Worm (Caenorhabditis elegans) whole organism, L3 larva: ENCODE data around the gene str-125.

ENCODE experiments used
- R02D3.7 ChIP-seq: fragments of 150-350 bp; optimal IDR thresholded peaks from 2 replicates; lab custom pipeline; 2014; ENCODE audit warnings: missing biosample characterization, missing genetic modification characterization
- ZK546.5 ChIP-seq: sonication (generic microtip); optimal IDR thresholded peaks from 2 replicates; lab custom pipeline; 2017; ENCODE audit warnings: missing biosample characterization, missing genetic modification characterization
- aly-2 ChIP-seq: fragments of 150-350 bp; optimal IDR thresholded peaks from 2 replicates; lab custom pipeline; 2014; ENCODE audit warnings: missing biosample characterization, missing genetic modification characterization
- ama-1 ChIP-seq: fragments of 150-350 bp; optimal IDR thresholded peaks from 2 replicates; lab custom pipeline; 2018
- ceh-16 ChIP-seq: sonication (generic microtip); optimal IDR thresholded peaks from 2 replicates; lab custom pipeline; 2017; ENCODE audit warnings: missing biosample characterization, missing genetic modification characterization
- ceh-82 ChIP-seq: fragments of 150-350 bp; optimal IDR thresholded peaks from 2 replicates; lab custom pipeline; 2014; ENCODE audit warnings: missing biosample characterization, missing genetic modification characterization
- daf-12 ChIP-seq: fragments of 150-350 bp; optimal IDR thresholded peaks from 2 replicates; lab custom pipeline; 2014; ENCODE audit warnings: missing biosample characterization, missing genetic modification reagents, missing genetic modification characterization
- egl-27 ChIP-seq: sonication (generic microtip); optimal IDR thresholded peaks from 4 replicates; lab custom pipeline; 2017; ENCODE audit warnings: missing biosample characterization, missing genetic modification reagents, missing genetic modification characterization
- egl-5 ChIP-seq: fragments of 150-350 bp; optimal IDR thresholded peaks from 2 replicates; lab custom pipeline; 2017; ENCODE audit warnings: missing biosample characterization, missing genetic modification reagents, missing genetic modification characterization, inconsistent platforms
- elt-1 ChIP-seq: fragments of 150-350 bp; optimal IDR thresholded peaks from 2 replicates; lab custom pipeline; 2014; ENCODE audit warnings: missing biosample characterization, missing genetic modification characterization
- elt-2 ChIP-seq: sonication (generic microtip); optimal IDR thresholded peaks from 2 replicates; lab custom pipeline; 2016; ENCODE audit warnings: missing genetic modification reagents, mild to moderate bottlenecking, missing genetic modification characterization, missing compliant biosample characterization
- elt-3 ChIP-seq, 3 experiments: fragments of 150-350 bp in 1 of 3; sonication (generic microtip) in 2 of 3; optimal IDR thresholded peaks; 2 replicates in 2 of 3; 4 replicates in 1 of 3; lab custom pipeline; 2014 to 2017; ENCODE audit warnings: missing biosample characterization in 3 of 3, missing genetic modification characterization in 3 of 3
- eor-1 ChIP-seq, 2 experiments: fragments of 150-350 bp; optimal IDR thresholded peaks; 2 replicates each; lab custom pipeline; 2014 to 2018; ENCODE audit warnings: missing biosample characterization in 2 of 2, missing genetic modification characterization in 2 of 2
- fkh-10 ChIP-seq: sonication (generic microtip); optimal IDR thresholded peaks from 2 replicates; lab custom pipeline; 2017; ENCODE audit warnings: missing biosample characterization, missing genetic modification reagents, missing genetic modification characterization
- fkh-2 ChIP-seq: fragments of 150-350 bp; optimal IDR thresholded peaks from 2 replicates; lab custom pipeline; 2014; ENCODE audit warnings: missing biosample characterization, missing genetic modification reagents, missing genetic modification characterization
- fos-1 ChIP-seq: fragments of 150-350 bp; optimal IDR thresholded peaks from 2 replicates; lab custom pipeline; 2014; ENCODE audit warnings: missing biosample characterization, missing genetic modification characterization
- hmg-11 ChIP-seq: sonication (generic microtip); optimal IDR thresholded peaks from 2 replicates; lab custom pipeline; 2016; ENCODE audit warnings: missing genetic modification characterization, missing compliant biosample characterization
- lin-39 ChIP-seq: fragments of 150-350 bp; optimal IDR thresholded peaks from 2 replicates; lab custom pipeline; 2018; ENCODE audit warnings: missing biosample characterization, missing genetic modification reagents, missing genetic modification characterization
- lsy-12 ChIP-seq: sonication (generic microtip); optimal IDR thresholded peaks from 2 replicates; lab custom pipeline; 2016; ENCODE audit warnings: mild to moderate bottlenecking, missing genetic modification characterization, missing compliant biosample characterization
- mdl-1 ChIP-seq: fragments of 150-350 bp; optimal IDR thresholded peaks from 2 replicates; lab custom pipeline; 2014; ENCODE audit warnings: missing biosample characterization, missing genetic modification characterization
- mml-1 ChIP-seq: fragments of 150-350 bp; sonication (generic microtip); optimal IDR thresholded peaks from 3 replicates; lab custom pipeline; 2014; ENCODE audit warnings: missing biosample characterization, missing genetic modification characterization
- nhr-12 ChIP-seq: fragments of 150-350 bp; optimal IDR thresholded peaks from 2 replicates; lab custom pipeline; 2014; ENCODE audit warnings: missing biosample characterization, missing genetic modification characterization
- nhr-23 ChIP-seq: fragments of 150-350 bp; optimal IDR thresholded peaks from 2 replicates; lab custom pipeline; 2014; ENCODE audit warnings: missing biosample characterization, missing genetic modification reagents, missing genetic modification characterization
- nhr-25 ChIP-seq: sonication (generic microtip); optimal IDR thresholded peaks from 2 replicates; lab custom pipeline; 2017; ENCODE audit warnings: missing biosample characterization, missing genetic modification characterization
- nhr-28 ChIP-seq: fragments of 150-350 bp; optimal IDR thresholded peaks from 2 replicates; lab custom pipeline; 2014; ENCODE audit warnings: missing biosample characterization, missing genetic modification characterization
- nhr-43 ChIP-seq: sonication (generic microtip); optimal IDR thresholded peaks from 2 replicates; lab custom pipeline; 2016; ENCODE audit warnings: mild to moderate bottlenecking, missing genetic modification characterization, missing compliant biosample characterization; ENCODE audit not compliant: poor library complexity, severe bottlenecking
- nhr-77 ChIP-seq: fragments of 150-350 bp; optimal IDR thresholded peaks from 2 replicates; lab custom pipeline; 2014; ENCODE audit warnings: missing biosample characterization, missing genetic modification characterization
- pha-4 ChIP-seq: fragments of 150-350 bp; optimal IDR thresholded peaks from 2 replicates; lab custom pipeline; 2014; ENCODE audit warnings: missing biosample characterization, missing genetic modification reagents, missing genetic modification characterization
- pqm-1 ChIP-seq: fragments of 150-350 bp; optimal IDR thresholded peaks from 2 replicates; lab custom pipeline; 2017; ENCODE audit warnings: missing biosample characterization, missing genetic modification characterization, inconsistent platforms
- skn-1 ChIP-seq: fragments of 150-350 bp; optimal IDR thresholded peaks from 2 replicates; lab custom pipeline; 2014; ENCODE audit warnings: missing biosample characterization, missing genetic modification characterization
- unc-39 ChIP-seq: sonication (generic microtip); optimal IDR thresholded peaks from 4 replicates; lab custom pipeline; 2017; ENCODE audit warnings: missing biosample characterization, missing genetic modification characterization
- unc-62 ChIP-seq: fragments of 150-350 bp; sonication (generic microtip); optimal IDR thresholded peaks from 4 replicates; lab custom pipeline; 2014; ENCODE audit warnings: missing biosample characterization, missing genetic modification reagents, missing genetic modification characterization
- zag-1 ChIP-seq: fragments of 150-350 bp; optimal IDR thresholded peaks from 2 replicates; lab custom pipeline; 2014; ENCODE audit warnings: missing biosample characterization, missing genetic modification characterization
- ztf-11 ChIP-seq: fragments of 150-350 bp; optimal IDR thresholded peaks from 2 replicates; lab custom pipeline; 2014; ENCODE audit warnings: missing biosample characterization, missing genetic modification characterization
- ztf-4 ChIP-seq: fragments of 150-350 bp; optimal IDR thresholded peaks from 2 replicates; lab custom pipeline; 2014; ENCODE audit warnings: missing biosample characterization, missing genetic modification characterization

Gene str-125

DNA sequence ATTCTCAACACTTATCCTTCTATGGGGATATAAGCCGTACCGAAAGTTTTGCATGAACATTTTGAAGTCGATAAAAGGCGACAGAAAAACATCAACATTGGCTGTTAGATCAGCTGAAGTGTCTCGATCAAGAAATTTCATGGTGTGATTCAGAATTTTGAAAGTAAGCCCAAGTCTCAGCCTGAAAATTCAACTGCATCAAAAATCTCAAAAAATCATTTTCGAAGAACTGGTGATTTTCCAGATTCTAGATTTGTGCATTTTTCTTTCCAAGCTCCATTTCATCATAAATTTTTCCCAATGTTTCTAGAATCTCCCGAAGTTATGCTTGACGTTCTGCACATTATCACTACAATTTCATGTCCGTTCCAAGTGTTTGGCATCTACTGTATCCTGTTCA is 11.1 kb downstream of the str-125 start, which contains the start of gene srh-255:
Gene srh-255, plus strand, starts transcription at position 301 of the 400 bp plus-strand sequence.
- TF ChIP-seq lin-39 = no peak
- no peak for TF ChIP-seq mdl-1 (tag; lab: Kevin White, UChicago)
- TF ChIP-seq ztf-4 = no peak
- TF ChIP-seq pha-4 (tag; lab: Kevin White, UChicago) = no peak
- TF ChIP-seq fkh-2 (tag; lab: Kevin White, UChicago) = no peak
- TF ChIP-seq ceh-16 (tag; lab: Kevin White, UChicago) = no peak
- no peak for TF ChIP-seq ztf-11 (tag; lab: Kevin White, UChicago)
- no peak for TF ChIP-seq fkh-10 (GFP tag; lab: Kevin White, UChicago)

DNA sequence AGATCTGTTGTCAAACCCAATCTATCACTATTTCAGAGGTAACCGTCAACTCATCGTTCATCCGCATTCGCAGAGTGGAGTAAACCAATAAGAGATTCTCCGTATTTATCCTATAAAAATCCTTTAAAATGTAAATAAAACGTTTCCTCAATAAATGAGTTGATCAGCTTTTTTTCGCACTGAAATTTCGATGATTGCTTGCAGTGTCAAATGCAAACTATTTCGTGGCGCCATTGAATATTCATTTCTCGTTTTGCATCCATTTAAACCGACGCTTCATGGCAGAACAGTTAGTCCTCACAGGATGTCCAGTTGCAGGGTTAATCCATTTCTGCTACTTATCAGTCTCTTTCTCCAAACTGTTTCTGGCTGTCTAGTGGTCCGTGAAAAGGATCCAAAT is 14.2 kb downstream of the str-125 start, which contains the start of gene F28B1.9:
Gene F28B1.9, plus strand, starts transcription at position 301 of the 400 bp plus-strand sequence.
- no peak for TF ChIP-seq ama-1 (lab: Kevin White, UChicago)
- no peak for TF ChIP-seq egl-5 (tag; lab: Kevin White, UChicago)
- TF ChIP-seq fos-1 (tag; lab: Kevin White, UChicago) = no peak
- no peak for TF ChIP-seq elt-1 (tag; lab: Kevin White, UChicago)
- TF ChIP-seq eor-1 (tag; optimal IDR thresholded peaks at IDR 0.05; lab: Kevin White, UChicago) = no peak

DNA sequence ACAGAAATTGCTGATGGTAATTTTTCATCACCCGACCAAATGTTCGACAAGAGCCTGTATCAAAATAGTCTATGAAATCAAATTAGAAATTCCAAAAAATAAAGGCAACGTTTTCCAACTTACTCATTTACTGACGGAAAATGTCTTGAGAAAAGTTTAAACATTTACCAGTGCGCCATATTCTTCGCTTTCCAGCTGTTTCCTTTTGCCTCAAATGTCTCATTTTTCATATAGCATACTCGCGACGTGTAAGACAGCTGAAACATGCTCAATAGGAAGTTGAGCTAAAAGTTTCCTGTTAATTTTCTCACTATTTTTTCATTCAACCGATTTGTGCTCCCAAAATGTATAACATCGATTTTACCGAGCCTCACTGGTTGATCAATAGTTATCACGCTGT is 15.8 kb downstream of the str-125 start, which contains the start of gene sri-66:
Gene sri-66, plus strand, starts transcription at position 301 of the 400 bp plus-strand sequence.
- TF ChIP-seq daf-12 = no peak
- TF ChIP-seq zag-1 = no peak
- TF ChIP-seq skn-1 = no peak
- TF ChIP-seq nhr-12 (tag; lab: Kevin White, UChicago) = no peak
- no peak for TF ChIP-seq egl-5 (tag; lab: Kevin White, UChicago)
- no peak for TF ChIP-seq elt-1 (tag; lab: Kevin White, UChicago)
- TF ChIP-seq ama-1 (lab: Kevin White, UChicago) = no peak
- no peak for TF ChIP-seq fkh-2 (tag; lab: Kevin White, UChicago)
- no peak for TF ChIP-seq aly-2 (tag; lab: Kevin White, UChicago)
- TF ChIP-seq mml-1 (tag; lab: Kevin White, UChicago) = no peak
- no peak for TF ChIP-seq nhr-28 (tag; lab: Kevin White, UChicago)
- no peak for TF ChIP-seq fkh-10 (GFP tag; lab: Kevin White, UChicago)

DNA sequence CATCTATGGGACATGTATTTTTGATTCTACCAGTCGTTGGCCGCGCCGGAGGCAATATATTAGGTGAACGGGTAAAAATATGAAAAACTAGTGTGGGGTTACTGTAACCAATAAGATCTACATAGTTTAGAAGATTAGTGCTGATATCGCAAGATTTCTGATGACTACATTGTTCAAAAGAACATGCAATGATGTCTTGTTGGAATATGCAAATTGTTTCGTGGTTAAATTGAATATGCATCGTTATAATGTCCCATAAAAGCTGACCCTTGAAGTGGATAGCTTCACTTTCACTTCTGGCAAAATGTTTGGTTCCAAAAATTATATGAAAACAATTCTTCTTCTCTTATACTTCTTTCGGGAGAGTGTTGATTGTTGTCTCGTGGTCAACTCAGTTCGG is 31.3 kb downstream of the str-125 start, which contains the start of gene F28B1.2:
Gene F28B1.2, plus strand, starts transcription at position 301 of the 400 bp plus-strand sequence.
- no peak for TF ChIP-seq R02D3.7 (tag; lab: Kevin White, UChicago)
- no peak for TF ChIP-seq ceh-16 (tag; lab: Kevin White, UChicago)
- TF ChIP-seq fkh-10 (GFP tag; lab: Kevin White, UChicago) = no peak
- no peak for TF ChIP-seq nhr-12 (tag; lab: Kevin White, UChicago)
- no peak for TF ChIP-seq unc-39 (tag; lab: Kevin White, UChicago)
- no peak for TF ChIP-seq egl-27
- no peak for TF ChIP-seq lsy-12 (tag; lab: Kevin White, UChicago)
- TF ChIP-seq elt-3 (tag; optimal IDR thresholded peaks at IDR 0.05; lab: Kevin White, UChicago) = no peak
- TF ChIP-seq hmg-11 = no peak
- no peak for TF ChIP-seq nhr-77
- TF ChIP-seq mml-1 (tag; lab: Kevin White, UChicago) = no peak
- no peak for TF ChIP-seq pqm-1 (tag; lab: Kevin White, UChicago)
- no peak for TF ChIP-seq ZK546.5 (tag; lab: Kevin White, UChicago)
- TF ChIP-seq unc-62 (GFP tag; lab: Kevin White, UChicago) = no peak
- no peak for TF ChIP-seq aly-2 (tag; lab: Kevin White, UChicago)
- no peak for TF ChIP-seq ama-1 (lab: Kevin White, UChicago)

DNA sequence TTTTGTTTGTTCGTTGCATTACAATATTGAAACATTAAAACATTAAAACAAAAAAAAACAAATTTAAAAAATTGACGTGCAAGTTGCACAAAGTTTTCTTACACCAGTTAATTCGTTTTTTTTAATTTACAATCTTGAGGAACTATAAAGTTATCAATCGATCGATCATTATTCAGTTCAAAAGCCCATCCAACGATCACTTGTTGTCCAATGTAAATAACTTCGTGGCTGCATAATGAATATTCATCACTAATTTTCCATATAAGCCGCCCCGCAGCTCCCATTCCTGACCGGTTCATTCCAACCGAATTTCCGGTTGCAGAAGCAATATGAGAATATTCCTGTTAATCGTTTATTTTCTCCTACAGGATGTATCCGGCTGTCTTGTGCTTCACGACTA is 33.5 kb downstream of the str-125 start, which contains the start of gene hpo-33:
Gene hpo-33, plus strand, starts transcription at position 301 of the 400 bp plus-strand sequence.
- TF ChIP-seq nhr-43 (tag; lab: Kevin White, UChicago) (no peak), nhr-25 (no peak), ceh-82 (tag; lab: Kevin White, UChicago) (no peak), R02D3.7 (tag; lab: Kevin White, UChicago) (no peak), ztf-11 (tag; lab: Kevin White, UChicago) (no peak), eor-1 (tag; optimal IDR thresholded peaks at IDR 0.05; lab: Kevin White, UChicago) (no peak), daf-12 (no peak), skn-1 (no peak), zag-1 (no peak), nhr-12 (tag; lab: Kevin White, UChicago) (no peak), aly-2 (tag; lab: Kevin White, UChicago) (no peak), ZK546.5 (tag; lab: Kevin White, UChicago) (no peak), nhr-23 (no peak), nhr-28 (tag; lab: Kevin White, UChicago) (no peak), mml-1 (tag; lab: Kevin White, UChicago) (no peak), elt-2 (no peak), fkh-2 (tag; lab: Kevin White, UChicago) (no peak), lin-39 (no peak), mdl-1 (tag; lab: Kevin White, UChicago) (no peak), pha-4 (tag; lab: Kevin White, UChicago) (no peak)
